Fruit fly (Drosophila melanogaster) whole organism, pupa: ENCODE measurements around the gene Mgstl.
A peak's percentile ranks its signal among the peaks of the same experiment; 100 is the strongest.

Source experiments
- CG10348 ChIP-seq: fragments of 200-800 bp; sonication (Bioruptor generic); IDR thresholded peaks from 2 replicates; pipeline ENCODE4 v1.3.6; 2022; ENCODE audit warnings: missing biosample characterization, missing genetic modification characterization
- CG12605 ChIP-seq: fragments of 200-800 bp; sonication (Bioruptor generic); IDR thresholded peaks from 2 replicates; pipeline ENCODE4 v1.3.6; 2022; ENCODE audit warnings: missing biosample characterization, missing genetic modification characterization
- CG13204 ChIP-seq: fragments of 200-800 bp; sonication (Bioruptor generic); optimal IDR thresholded peaks from 2 replicates; lab custom pipeline; 2018; ENCODE audit warnings: missing biosample characterization, mild to moderate bottlenecking, missing genetic modification characterization, moderate library complexity
- CG14655 ChIP-seq: fragments of 200-800 bp; sonication (Bioruptor generic); optimal IDR thresholded peaks from 3 replicates; lab custom pipeline; 2017; ENCODE audit warnings: mild to moderate bottlenecking, missing biosample characterization, missing genetic modification reagents, missing genetic modification characterization
- CG15710 ChIP-seq: fragments of 200-800 bp; sonication (Bioruptor generic); optimal IDR thresholded peaks from 2 replicates; lab custom pipeline; 2018; ENCODE audit warnings: missing biosample characterization, mild to moderate bottlenecking, missing genetic modification characterization, moderate library complexity
- CG17806 ChIP-seq: fragments of 200-800 bp; sonication (Bioruptor generic); optimal IDR thresholded peaks from 2 replicates; lab custom pipeline; 2018; ENCODE audit warnings: missing biosample characterization, mild to moderate bottlenecking, missing genetic modification characterization, moderate library complexity
- CG32121 ChIP-seq: fragments of 200-800 bp; sonication (Bioruptor generic); IDR thresholded peaks from 2 replicates; pipeline ENCODE4 v1.3.6; 2022; ENCODE audit warnings: missing biosample characterization, missing genetic modification characterization
- CG34367 ChIP-seq: fragments of 200-800 bp; sonication (Bioruptor generic); optimal IDR thresholded peaks from 2 replicates; lab custom pipeline; 2018; ENCODE audit warnings: missing biosample characterization, mild to moderate bottlenecking, missing genetic modification characterization
- CG4496 ChIP-seq: fragments of 200-800 bp; sonication (Bioruptor generic); IDR thresholded peaks from 3 replicates; pipeline ENCODE4 v1.3.6; 2022; ENCODE audit warnings: missing biosample characterization, missing genetic modification characterization
- CG8159 ChIP-seq: fragments of 200-800 bp; sonication (Bioruptor generic); optimal IDR thresholded peaks from 3 replicates; lab custom pipeline; 2018; ENCODE audit warnings: missing biosample characterization, mild to moderate bottlenecking, missing genetic modification characterization, moderate library complexity
- CG8301 ChIP-seq: fragments of 200-800 bp; sonication (Bioruptor generic); optimal IDR thresholded peaks from 2 replicates; lab custom pipeline; 2018; ENCODE audit warnings: missing biosample characterization, mild to moderate bottlenecking, missing genetic modification characterization
- CG9948 ChIP-seq: fragments of 200-800 bp; sonication (Bioruptor generic); optimal IDR thresholded peaks from 2 replicates; lab custom pipeline; 2018; ENCODE audit warnings: missing biosample characterization, mild to moderate bottlenecking, missing genetic modification characterization, moderate library complexity
- D1 ChIP-seq: fragments of 200-800 bp; sonication (Bioruptor generic); optimal IDR thresholded peaks from 2 replicates; lab custom pipeline; 2018; ENCODE audit warnings: missing biosample characterization, mild to moderate bottlenecking, missing genetic modification characterization, moderate library complexity
- EcR ChIP-seq: fragments of 200-800 bp; sonication (Bioruptor generic); optimal IDR thresholded peaks from 3 replicates; lab custom pipeline; 2019; ENCODE audit warnings: missing biosample characterization, missing genetic modification characterization, mild to moderate bottlenecking, moderate library complexity, missing genetic modification reagents
- Ets98B ChIP-seq: fragments of 200-800 bp; sonication (Bioruptor generic); IDR thresholded peaks from 2 replicates; pipeline ENCODE4 v1.3.6; 2022; ENCODE audit warnings: missing biosample characterization, missing genetic modification characterization
- Pif1A ChIP-seq: fragments of 200-800 bp; sonication (Bioruptor generic); optimal IDR thresholded peaks from 3 replicates; lab custom pipeline; 2016; ENCODE audit warnings: missing biosample characterization, missing genetic modification characterization
- Pif1B ChIP-seq: fragments of 200-800 bp; sonication (Bioruptor generic); optimal IDR thresholded peaks from 3 replicates; lab custom pipeline; 2016; ENCODE audit warnings: missing biosample characterization, missing genetic modification characterization
- Snoo ChIP-seq: fragments of 200-800 bp; sonication (Bioruptor generic); optimal IDR thresholded peaks from 3 replicates; lab custom pipeline; 2017; ENCODE audit warnings: missing biosample characterization, mild to moderate bottlenecking, missing genetic modification characterization, inconsistent platforms
- fd96Ca ChIP-seq: fragments of 200-800 bp; sonication (Bioruptor generic); IDR thresholded peaks from 3 replicates; pipeline ENCODE4 v1.3.6; 2022; ENCODE audit warnings: missing biosample characterization, missing genetic modification characterization
- gl ChIP-seq: fragments of 200-800 bp; sonication (Bioruptor generic); optimal IDR thresholded peaks from 2 replicates; lab custom pipeline; 2018; ENCODE audit warnings: missing biosample characterization, mild to moderate bottlenecking, missing genetic modification characterization
- rn ChIP-seq: fragments of 200-800 bp; sonication (Bioruptor generic); IDR thresholded peaks from 2 replicates; pipeline ENCODE4 v1.3.6; 2022; ENCODE audit warnings: missing biosample characterization, missing genetic modification characterization

The Mgstl gene

dm6 chrX:21034638-21035037 lies 7.3 kb upstream of the Mgstl start:
- TF ChIP-seq CG9948 (tag; lab: Kevin White, UChicago) (no peak), CG15710 (tag; lab: Kevin White, UChicago) (no peak), CG34367 (tag; lab: Kevin White, UChicago) (no peak), rn (no peak), CG17806 (tag; lab: Kevin White, UChicago) (no peak), gl (no peak), CG14655 (GFP tag; lab: Kevin White, UChicago) (no peak), Ets98B (GFP tag; lab: Robert Waterston, UW) (no peak), CG10348 (no peak), CG13204 (GFP tag; lab: Kevin White, UChicago) (no peak), CG32121 (no peak), EcR (GFP tag; lab: Kevin White, UChicago) (no peak), Pif1B (no peak)
- TF ChIP-seq, all 21 proteins: peak for 0

DNA sequence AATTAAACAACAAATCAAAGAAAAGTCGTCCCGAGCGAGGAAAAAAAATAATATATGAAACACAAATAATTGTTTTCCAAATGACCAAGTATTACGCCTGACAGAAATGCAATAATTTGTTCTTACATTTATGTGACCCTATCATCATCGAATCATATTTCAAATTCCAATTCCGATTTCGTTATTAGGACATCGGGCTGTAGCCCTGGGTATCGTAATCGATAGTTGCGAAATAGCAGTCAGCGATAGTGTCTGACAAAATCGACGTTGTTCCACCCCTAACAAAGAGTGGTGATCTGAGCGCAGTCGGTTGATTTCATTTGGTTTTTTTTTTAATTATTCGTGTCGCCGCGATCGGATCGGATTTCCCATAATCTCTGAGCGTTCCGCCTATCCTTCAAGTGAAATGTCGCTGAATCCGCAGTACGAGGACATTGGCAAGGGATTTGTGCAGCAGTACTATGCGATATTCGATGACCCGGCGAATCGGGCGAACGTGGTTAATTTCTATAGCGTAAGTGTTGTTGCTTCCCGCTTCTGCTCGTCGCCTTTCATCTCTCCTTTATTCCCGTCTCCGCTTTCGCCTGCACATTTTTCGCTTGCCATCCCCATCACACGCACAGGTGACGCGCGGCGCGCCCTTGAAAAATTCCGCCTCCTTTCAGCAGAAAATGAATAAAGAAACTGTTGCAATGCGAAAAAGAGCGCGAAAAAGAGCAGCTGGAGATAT lies 6.6 kb upstream of the Mgstl start, which contains the start of gene Ntf-2:
Gene Ntf-2 (plus strand): TSS at position 262 of the 730 bp plus-strand sequence.
- TF ChIP-seq EcR (GFP tag; lab: Kevin White, UChicago) (peak; percentile 43), CG14655 (GFP tag; lab: Kevin White, UChicago) (no peak), gl (no peak)

- TF ChIP-seq CG8159 (tag; lab: Kevin White, UChicago): peak; percentile 14
- TF ChIP-seq CG15710 (tag; lab: Kevin White, UChicago): no peak
- no peak for TF ChIP-seq CG10348
- no peak for TF ChIP-seq CG8301 (tag; lab: Kevin White, UChicago)
- TF ChIP-seq D1 (tag; lab: Kevin White, UChicago): peak; percentile 34
- TF ChIP-seq CG4496 (GFP tag; lab: Robert Waterston, UW): no peak
- TF ChIP-seq rn: no peak
- peak; percentile 10 for TF ChIP-seq CG9948 (tag; lab: Kevin White, UChicago)
- TF ChIP-seq CG12605 (GFP tag; lab: Robert Waterston, UW): no peak
- peak; percentile 14; the same call in 1 of the 2 replicates for TF ChIP-seq Ets98B (GFP tag; lab: Robert Waterston, UW)
Observed at dm6 chrX:21035938-21036324, 6.0 kb upstream of the Mgstl start.

- no peak for TF ChIP-seq CG13204 (GFP tag; lab: Kevin White, UChicago)
- no peak for TF ChIP-seq D1 (tag; lab: Kevin White, UChicago)
- TF ChIP-seq Pif1A (GFP tag; lab: Kevin White, UChicago): no peak
- no peak for TF ChIP-seq CG10348
- no peak for TF ChIP-seq CG14655 (GFP tag; lab: Kevin White, UChicago)
- TF ChIP-seq CG9948 (tag; lab: Kevin White, UChicago): no peak
Observed at dm6 chrX:21040505-21040904, 1.4 kb upstream of the Mgstl start, which contains the start of gene CG15449. Gene CG15449, minus strand, starts transcription at chrX:21040605.

dm6 chrX:21042638-21043513 lies 951 bp downstream of the Mgstl start:
- peak; percentile 79 for TF ChIP-seq gl
- TF ChIP-seq CG8301 (tag; lab: Kevin White, UChicago): peak; percentile 86
- TF ChIP-seq CG9948 (tag; lab: Kevin White, UChicago): peak; percentile 90
- TF ChIP-seq CG10348: peak; percentile 46
- TF ChIP-seq CG32121: peak; percentile 90
- peak; percentile 93 for TF ChIP-seq CG12605 (GFP tag; lab: Robert Waterston, UW)
- peak; percentile 85 for TF ChIP-seq CG34367 (tag; lab: Kevin White, UChicago)
- peak; percentile 46 for TF ChIP-seq EcR (GFP tag; lab: Kevin White, UChicago)
- TF ChIP-seq CG13204 (GFP tag; lab: Kevin White, UChicago): peak; percentile 58
- TF ChIP-seq rn: peak; percentile 85
- TF ChIP-seq D1 (tag; lab: Kevin White, UChicago): peak; percentile 35
- peak; percentile 96 for TF ChIP-seq CG4496 (GFP tag; lab: Robert Waterston, UW)
- TF ChIP-seq Snoo (tag; lab: Kevin White, UChicago): peak; percentile 83
- peak; percentile 95 for TF ChIP-seq Ets98B (GFP tag; lab: Robert Waterston, UW)
- peak; percentile 91 for TF ChIP-seq CG8159 (tag; lab: Kevin White, UChicago)
- TF ChIP-seq CG17806 (tag; lab: Kevin White, UChicago): peak; percentile 91
- TF ChIP-seq Pif1B: peak; percentile 83
- peak; percentile 88 for TF ChIP-seq CG15710 (tag; lab: Kevin White, UChicago)
- TF ChIP-seq fd96Ca (GFP tag; lab: Robert Waterston, UW): peak; percentile 83
- TF ChIP-seq Pif1A (GFP tag; lab: Kevin White, UChicago): peak; percentile 77
- peak; percentile 89 for TF ChIP-seq CG14655 (GFP tag; lab: Kevin White, UChicago)
